Fruit fly (Drosophila melanogaster) whole organism, embryonic: ENCODE data around the gene betaNACtes4.

Experiments used
- ATbp ChIP-seq: fragments of 200-800 bp; sonication (Bioruptor generic); optimal IDR thresholded peaks from 2 replicates; lab custom pipeline; 2017; ENCODE audit warnings: missing biosample characterization, mild to moderate bottlenecking, missing genetic modification characterization, missing genetic modification reagents
- Aef1 ChIP-seq: fragments of 200-800 bp; sonication (Bioruptor generic); IDR thresholded peaks from 3 replicates; pipeline ENCODE4 v1.3.6; 2022; ENCODE audit warnings: missing biosample characterization, missing genetic modification characterization
- Blimp-1 ChIP-seq: fragments of 200-800 bp; sonication (Bioruptor generic); optimal IDR thresholded peaks from 3 replicates; lab custom pipeline; 2018; ENCODE audit warnings: missing biosample characterization, missing genetic modification characterization, mild to moderate bottlenecking, moderate library complexity, missing genetic modification reagents
- CG10267 ChIP-seq: fragments of 200-800 bp; sonication (Bioruptor generic); optimal IDR thresholded peaks from 2 replicates; lab custom pipeline; 2018; ENCODE audit warnings: missing biosample characterization, mild to moderate bottlenecking, missing genetic modification characterization, moderate library complexity
- CG13424 ChIP-seq: fragments of 200-800 bp; sonication (Bioruptor generic); optimal IDR thresholded peaks from 2 replicates; lab custom pipeline; 2019; ENCODE audit warnings: missing biosample characterization, mild to moderate bottlenecking, missing genetic modification characterization, moderate library complexity
- CG14050 ChIP-seq: fragments of 200-800 bp; sonication (Bioruptor generic); IDR thresholded peaks from 3 replicates; pipeline ENCODE4 v1.3.6; 2022; ENCODE audit warnings: missing biosample characterization, missing genetic modification characterization
- CG15269 ChIP-seq: fragments of 200-800 bp; sonication (Bioruptor generic); optimal IDR thresholded peaks from 2 replicates; lab custom pipeline; 2018; ENCODE audit warnings: missing biosample characterization, mild to moderate bottlenecking, missing genetic modification characterization, moderate library complexity
- CG1603 ChIP-seq: fragments of 200-800 bp; sonication (Bioruptor generic); optimal IDR thresholded peaks from 2 replicates; lab custom pipeline; 2019; ENCODE audit warnings: missing biosample characterization, mild to moderate bottlenecking, missing genetic modification characterization, moderate library complexity
- CG16813 ChIP-seq: fragments of 200-800 bp; sonication (Bioruptor generic); IDR thresholded peaks from 3 replicates; pipeline ENCODE4 v1.3.6; 2022; ENCODE audit warnings: missing biosample characterization, missing genetic modification characterization; ENCODE audit not compliant: partially characterized antibody
- CG17186 ChIP-seq: fragments of 200-800 bp; sonication (Bioruptor generic); optimal IDR thresholded peaks from 3 replicates; lab custom pipeline; 2017; ENCODE audit warnings: missing biosample characterization, missing genetic modification reagents, missing genetic modification characterization
- CG17359 ChIP-seq: fragments of 200-800 bp; sonication (Bioruptor generic); optimal IDR thresholded peaks from 3 replicates; lab custom pipeline; 2018; ENCODE audit warnings: missing biosample characterization, mild to moderate bottlenecking, missing genetic modification characterization, moderate library complexity
- CG17912 ChIP-seq: fragments of 200-800 bp; sonication (Bioruptor generic); optimal IDR thresholded peaks from 2 replicates; lab custom pipeline; 2018; ENCODE audit warnings: missing biosample characterization, mild to moderate bottlenecking, missing genetic modification characterization
- CG18599 ChIP-seq: fragments of 200-800 bp; sonication (Bioruptor generic); optimal IDR thresholded peaks from 3 replicates; lab custom pipeline; 2017; ENCODE audit warnings: missing biosample characterization, missing genetic modification characterization, mild to moderate bottlenecking, moderate library complexity, missing genetic modification reagents
- CG2120 ChIP-seq: fragments of 200-800 bp; sonication (Bioruptor generic); optimal IDR thresholded peaks from 3 replicates; lab custom pipeline; 2016; ENCODE audit warnings: missing biosample characterization, missing genetic modification characterization
- CG2678 ChIP-seq: fragments of 200-800 bp; sonication (Bioruptor generic); optimal IDR thresholded peaks from 3 replicates; lab custom pipeline; 2019; ENCODE audit warnings: missing biosample characterization, mild to moderate bottlenecking, missing genetic modification characterization, moderate library complexity
- CG4854 ChIP-seq: fragments of 200-800 bp; sonication (Bioruptor generic); optimal IDR thresholded peaks from 2 replicates; lab custom pipeline; 2016; ENCODE audit warnings: missing biosample characterization, missing genetic modification characterization, inconsistent platforms
- CG5180 ChIP-seq: fragments of 200-800 bp; sonication (Bioruptor generic); optimal IDR thresholded peaks from 3 replicates; lab custom pipeline; 2017; ENCODE audit warnings: missing biosample characterization, missing genetic modification characterization, mild to moderate bottlenecking, moderate library complexity, missing genetic modification reagents
- CG6175 ChIP-seq: fragments of 200-800 bp; sonication (Bioruptor generic); IDR thresholded peaks from 3 replicates; pipeline ENCODE4 v1.3.6; 2022; ENCODE audit warnings: missing biosample characterization, missing genetic modification characterization
- CG6689 ChIP-seq: fragments of 200-800 bp; sonication (Bioruptor generic); IDR thresholded peaks from 2 replicates; pipeline ENCODE4 v1.3.6; 2022; ENCODE audit warnings: missing biosample characterization, missing genetic modification characterization
- CG7839 ChIP-seq: fragments of 200-800 bp; sonication (Bioruptor generic); optimal IDR thresholded peaks from 3 replicates; lab custom pipeline; 2018; ENCODE audit warnings: missing biosample characterization, mild to moderate bottlenecking, missing genetic modification characterization, moderate library complexity
- Elba2 ChIP-seq: fragments of 200-800 bp; sonication (Bioruptor generic); optimal IDR thresholded peaks from 3 replicates; lab custom pipeline; 2016; ENCODE audit warnings: missing biosample characterization, missing genetic modification characterization
- Ets65A ChIP-seq: fragments of 200-800 bp; sonication (Bioruptor generic); peaks from one replicate; lab custom pipeline; 2016; ENCODE audit warnings: missing biosample characterization, missing genetic modification characterization
- H15 ChIP-seq: fragments of 200-800 bp; sonication (Bioruptor generic); IDR thresholded peaks from 3 replicates; pipeline ENCODE4 v1.3.6; 2022; ENCODE audit warnings: missing biosample characterization, missing genetic modification characterization
- H2.0 ChIP-seq: fragments of 200-800 bp; sonication (Bioruptor generic); IDR thresholded peaks from 2 replicates; pipeline ENCODE4 v1.3.6; 2022; ENCODE audit warnings: missing biosample characterization, missing genetic modification characterization
- HLH3B ChIP-seq: fragments of 200-800 bp; sonication (Bioruptor generic); IDR thresholded peaks from 2 replicates; pipeline ENCODE4 v1.3.6; 2022; ENCODE audit warnings: missing biosample characterization, missing genetic modification characterization
- Hand ChIP-seq: fragments of 200-800 bp; sonication (Bioruptor generic); optimal IDR thresholded peaks from 2 replicates; lab custom pipeline; 2017; ENCODE audit warnings: mild to moderate bottlenecking, missing biosample characterization, missing genetic modification reagents, missing genetic modification characterization
- NK7.1 ChIP-seq: fragments of 200-800 bp; sonication (Bioruptor generic); optimal IDR thresholded peaks from 3 replicates; lab custom pipeline; 2016; ENCODE audit warnings: missing biosample characterization, missing genetic modification characterization
- Oli ChIP-seq: fragments of 200-800 bp; sonication (Bioruptor generic); optimal IDR thresholded peaks from 2 replicates; lab custom pipeline; 2018; ENCODE audit warnings: missing biosample characterization, mild to moderate bottlenecking, missing genetic modification characterization, moderate library complexity
- Ravus ChIP-seq: fragments of 200-800 bp; sonication (Bioruptor generic); IDR thresholded peaks from 2 replicates; pipeline ENCODE4 v1.3.6; 2022; ENCODE audit warnings: missing biosample characterization, missing genetic modification characterization
- Rfx ChIP-seq: fragments of 200-800 bp; sonication (Bioruptor generic); IDR thresholded peaks from 2 replicates; pipeline ENCODE4 v1.3.6; 2022; ENCODE audit warnings: missing biosample characterization, missing genetic modification characterization
- Xbp1 ChIP-seq: fragments of 200-800 bp; sonication (Bioruptor generic); optimal IDR thresholded peaks from 3 replicates; lab custom pipeline; 2016; ENCODE audit warnings: missing biosample characterization, mild to moderate bottlenecking, missing genetic modification characterization
- bcd ChIP-seq: fragments of 200-800 bp; sonication (Bioruptor generic); optimal IDR thresholded peaks from 2 replicates; lab custom pipeline; 2017; ENCODE audit warnings: missing biosample characterization, mild to moderate bottlenecking, missing genetic modification characterization
- bsh ChIP-seq, 2 experiments: fragments of 200-800 bp; sonication (Bioruptor generic); optimal IDR thresholded peaks; 2 replicates each; lab custom pipeline; 2017 to 2018; ENCODE audit warnings: mild to moderate bottlenecking in 2 of 2, missing biosample characterization in 2 of 2, missing genetic modification characterization in 2 of 2, moderate library complexity in 1 of 2
- ci ChIP-seq: fragments of 200-800 bp; sonication (Bioruptor generic); IDR thresholded peaks from 3 replicates; pipeline ENCODE4 v1.3.6; 2022; ENCODE audit warnings: missing biosample characterization, missing genetic modification characterization
- crc ChIP-seq: fragments of 200-800 bp; sonication (Bioruptor generic); optimal IDR thresholded peaks from 2 replicates; lab custom pipeline; 2016; ENCODE audit warnings: missing biosample characterization, missing genetic modification characterization
- da ChIP-seq: fragments of 200-800 bp; sonication (Bioruptor generic); optimal IDR thresholded peaks from 2 replicates; lab custom pipeline; 2016; ENCODE audit warnings: missing biosample characterization, missing genetic modification characterization
- danr ChIP-seq: fragments of 200-800 bp; sonication (Bioruptor generic); IDR thresholded peaks from 2 replicates; pipeline ENCODE4 v1.3.6; 2022; ENCODE audit warnings: missing biosample characterization, missing genetic modification characterization
- dimm ChIP-seq: fragments of 200-800 bp; sonication (Bioruptor generic); IDR thresholded peaks from 2 replicates; pipeline ENCODE4 v1.3.6; 2022; ENCODE audit warnings: missing biosample characterization, missing genetic modification characterization
- dysf ChIP-seq: fragments of 200-800 bp; sonication (Bioruptor generic); IDR thresholded peaks from 3 replicates; pipeline ENCODE4 v1.3.6; 2022; ENCODE audit warnings: missing biosample characterization, missing genetic modification characterization
- fd96Cb ChIP-seq: fragments of 200-800 bp; sonication (Bioruptor generic); optimal IDR thresholded peaks from 2 replicates; lab custom pipeline; 2018; ENCODE audit warnings: missing biosample characterization, mild to moderate bottlenecking, missing genetic modification characterization, moderate library complexity
- gem ChIP-seq: fragments of 200-800 bp; sonication (Bioruptor generic); optimal IDR thresholded peaks from 2 replicates; lab custom pipeline; 2019; ENCODE audit warnings: missing biosample characterization, mild to moderate bottlenecking, missing genetic modification characterization, moderate library complexity
- gsb ChIP-seq: fragments of 200-800 bp; sonication (Bioruptor generic); IDR thresholded peaks from 2 replicates; pipeline ENCODE4 v1.3.6; 2022; ENCODE audit warnings: missing biosample characterization, missing genetic modification characterization
- kah ChIP-seq: fragments of 200-800 bp; sonication (Bioruptor generic); optimal IDR thresholded peaks from 2 replicates; lab custom pipeline; 2018; ENCODE audit warnings: missing biosample characterization, mild to moderate bottlenecking, missing genetic modification characterization
- lmd ChIP-seq: fragments of 200-800 bp; sonication (Bioruptor generic); IDR thresholded peaks from 2 replicates; pipeline ENCODE4 v1.3.6; 2022; ENCODE audit warnings: missing biosample characterization, missing genetic modification characterization
- mam ChIP-seq: fragments of 200-800 bp; sonication (Bioruptor generic); optimal IDR thresholded peaks from 3 replicates; lab custom pipeline; 2016; ENCODE audit warnings: missing biosample characterization, missing genetic modification characterization
- p53 ChIP-seq: fragments of 200-800 bp; sonication (Bioruptor generic); optimal IDR thresholded peaks from 2 replicates; lab custom pipeline; 2016; ENCODE audit warnings: missing biosample characterization, missing genetic modification characterization
- row ChIP-seq: fragments of 200-800 bp; sonication (Bioruptor generic); IDR thresholded peaks from 3 replicates; pipeline ENCODE4 v1.3.6; 2022; ENCODE audit warnings: missing biosample characterization, missing genetic modification characterization
- sens ChIP-seq: fragments of 200-800 bp; sonication (Bioruptor generic); peaks from one replicate; lab custom pipeline; 2016; ENCODE audit warnings: missing biosample characterization, missing genetic modification characterization
- slp2 ChIP-seq: fragments of 200-800 bp; sonication (Bioruptor generic); optimal IDR thresholded peaks from 2 replicates; lab custom pipeline; 2016; ENCODE audit warnings: missing biosample characterization, missing genetic modification characterization
- tap ChIP-seq: fragments of 200-800 bp; optimal IDR thresholded peaks from 3 replicates; lab custom pipeline; 2019; ENCODE audit warnings: missing biosample characterization, mild to moderate bottlenecking, missing genetic modification characterization, moderate library complexity
- zen ChIP-seq: fragments of 200-800 bp; sonication (Bioruptor generic); optimal IDR thresholded peaks from 3 replicates; lab custom pipeline; 2018; ENCODE audit warnings: missing biosample characterization, mild to moderate bottlenecking, missing genetic modification characterization, moderate library complexity

betaNACtes4 gene

dm6 chrX:14332243-14332642 is 47.9 kb upstream of the betaNACtes4 start (continued):
- TF ChIP-seq row (GFP tag; lab: Robert Waterston, UW) = 0 out of 3 replicates have a peak, but pooled peaks have one; percentile 33
- no peak for TF ChIP-seq CG14050 (GFP tag; lab: Robert Waterston, UW)
- TF ChIP-seq CG6689 (GFP tag; lab: Robert Waterston, UW) = no peak
- TF ChIP-seq CG18599 (GFP tag; lab: Kevin White, UChicago) = peak; percentile 38
- TF ChIP-seq Elba2 (GFP tag; lab: Kevin White, UChicago) = no peak
- no peak for TF ChIP-seq gsb
- no peak for TF ChIP-seq HLH3B (GFP tag; lab: Robert Waterston, UW)
- no peak for TF ChIP-seq Ravus (GFP tag; lab: Robert Waterston, UW)
- no peak for TF ChIP-seq CG6175
- TF ChIP-seq CG1603 (tag; lab: Kevin White, UChicago) = peak; percentile 49
- TF ChIP-seq CG13424 (tag; lab: Kevin White, UChicago) = peak; percentile 15
- TF ChIP-seq CG17912 (GFP tag; lab: Kevin White, UChicago) = no peak
- peak; percentile 20 for TF ChIP-seq fd96Cb (tag; lab: Kevin White, UChicago)
- TF ChIP-seq CG16813 (GFP tag; lab: Robert Waterston, UW) = no peak
- peak; percentile 28 for TF ChIP-seq CG17359 (tag; lab: Kevin White, UChicago)
- TF ChIP-seq p53 (GFP tag; lab: Kevin White, UChicago) = no peak
- TF ChIP-seq gem (tag; lab: Kevin White, UChicago) = peak; percentile 26
- TF ChIP-seq dimm (GFP tag; lab: Robert Waterston, UW) = no peak
- TF ChIP-seq H2.0 (GFP tag; lab: Robert Waterston, UW) = 0 out of 2 replicates have a peak, but pooled peaks have one; percentile 20
- TF ChIP-seq CG10267 = no peak
- TF ChIP-seq danr (GFP tag; lab: Robert Waterston, UW) = no peak
- TF ChIP-seq ci (GFP tag; lab: Robert Waterston, UW) = 0 out of 3 replicates have a peak, but pooled peaks have one; percentile 24
- no peak for TF ChIP-seq NK7.1 (GFP tag; lab: Kevin White, UChicago)
- no peak for TF ChIP-seq tap (tag; lab: Kevin White, UChicago)
- no peak for TF ChIP-seq CG5180
- TF ChIP-seq kah = no peak
- no peak for TF ChIP-seq CG17186 (GFP tag; lab: Kevin White, UChicago)
- no peak for TF ChIP-seq Aef1 (GFP tag; lab: Robert Waterston, UW)
- TF ChIP-seq Hand (GFP tag; lab: Kevin White, UChicago) = no peak
- no peak for TF ChIP-seq Oli (tag; lab: Kevin White, UChicago)
- TF ChIP-seq crc (GFP tag; lab: Kevin White, UChicago) = no peak
- no peak for TF ChIP-seq slp2 (GFP tag; lab: Kevin White, UChicago)
- no peak for TF ChIP-seq CG4854 (GFP tag; lab: Kevin White, UChicago)
- peak; percentile 79 for TF ChIP-seq sens (GFP tag; lab: Kevin White, UChicago)
- TF ChIP-seq CG15269 = peak; percentile 3
- TF ChIP-seq bcd (GFP tag; lab: Kevin White, UChicago) = no peak
- TF ChIP-seq Blimp-1 = peak; percentile 35
- TF ChIP-seq Xbp1 = peak; percentile 1
- no peak for TF ChIP-seq H15 (GFP tag; lab: Robert Waterston, UW)
- TF ChIP-seq zen (tag; lab: Kevin White, UChicago) = no peak
- peak; percentile 37 for TF ChIP-seq Rfx (GFP tag; lab: Robert Waterston, UW)
- peak in 1 of 2 experiments; percentile 41 for TF ChIP-seq bsh (GFP tag; optimal IDR thresholded peaks at IDR 0.05; lab: Kevin White, UChicago)
- TF ChIP-seq CG7839 (tag; lab: Kevin White, UChicago) = peak; percentile 33
- TF ChIP-seq mam (GFP tag; lab: Kevin White, UChicago) = no peak
- TF ChIP-seq CG2678 (tag; lab: Kevin White, UChicago) = peak; percentile 38
- TF ChIP-seq dysf (GFP tag; lab: Robert Waterston, UW) = 0 out of 3 replicates have a peak, but pooled peaks have one; percentile 28
- TF ChIP-seq da (GFP tag; lab: Kevin White, UChicago) = no peak
- TF ChIP-seq Ets65A (GFP tag; lab: Kevin White, UChicago) = peak; percentile 62
- TF ChIP-seq ATbp (GFP tag; lab: Kevin White, UChicago) = no peak
- TF ChIP-seq CG2120 (GFP tag; lab: Kevin White, UChicago) = peak; percentile 10
- TF ChIP-seq lmd (GFP tag; lab: Robert Waterston, UW) = no peak
